Worm (Caenorhabditis elegans): ENCODE data around the gene F11E6.4.

F11E6.4 gene

ce11 chrIV:17465886-17466285 lies 4.3 kb downstream of the F11E6.4 start, which contains the start of gene F11E6.6 (continued):
- TF ChIP-seq sdz-12 (GFP tag; optimal IDR thresholded peaks at IDR 0.05) (no peak), hlh-30 (tag; optimal IDR thresholded peaks at IDR 0.05; ENCODE audit: insufficient read depth) (no peak), snpc-1.2 (GFP tag; IDR thresholded peaks at IDR 0.05) (no peak), lsy-2 (tag; optimal IDR thresholded peaks at IDR 0.05) (no peak), mep-1 (tag; optimal IDR thresholded peaks at IDR 0.05) (no peak), ceh-20 (GFP tag; IDR thresholded peaks at IDR 0.05) (no peak), nhr-237 (tag; optimal IDR thresholded peaks at IDR 0.05) (no peak)

DNA sequence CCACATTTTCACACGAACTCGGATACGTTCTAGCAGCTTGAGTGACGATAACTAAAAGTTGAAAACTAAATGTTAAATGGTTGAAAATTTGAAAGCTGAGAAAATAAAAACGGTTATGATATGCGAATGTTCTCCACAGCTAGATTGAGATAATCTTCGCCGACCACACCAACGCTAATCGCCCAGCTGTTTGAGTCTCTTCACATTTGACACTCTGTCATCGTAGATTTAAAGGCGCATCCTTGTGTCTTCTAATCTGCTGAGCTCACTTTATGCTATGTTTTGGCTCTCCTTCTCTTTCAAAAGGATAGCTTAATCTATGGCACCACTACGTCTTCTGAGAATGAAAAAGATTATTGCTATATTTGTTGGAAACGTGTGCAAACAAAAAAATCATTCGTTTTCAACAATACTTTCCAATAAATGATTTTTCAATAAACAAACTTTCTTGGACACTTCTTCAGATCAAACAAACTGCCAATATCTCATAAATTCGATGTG lies 7.0 kb downstream of the F11E6.4 start, which contains the start of gene F11E6.10:
Gene F11E6.10, minus strand, starts transcription at position 51 of the 501 bp plus-strand sequence.
- TF ChIP-seq sdz-12 (GFP tag; optimal IDR thresholded peaks at IDR 0.05) (no peak), F37D6.2 (tag; optimal IDR thresholded peaks at IDR 0.05) (no peak), mes-2 (tag; optimal IDR thresholded peaks at IDR 0.05; ENCODE audit: poor library complexity, severe bottlenecking) (no peak), nhr-111 (GFP tag; optimal IDR thresholded peaks at IDR 0.05) (no peak), nhr-11 (tag; optimal IDR thresholded peaks at IDR 0.05) (no peak), mdt-29 (GFP tag; IDR thresholded peaks at IDR 0.05) (no peak), Y105C5A.15 (GFP tag; IDR thresholded peaks at IDR 0.05) (no peak), gei-8 (GFP tag; optimal IDR thresholded peaks at IDR 0.05) (no peak), fkh-10 (GFP tag; optimal IDR thresholded peaks at IDR 0.05) (no peak), snpc-1.2 (GFP tag; IDR thresholded peaks at IDR 0.05) (no peak), F44E2.7 (GFP tag; IDR thresholded peaks at IDR 0.05) (no peak), zip-11 (GFP tag; IDR thresholded peaks at IDR 0.05) (no peak), ceh-28 (tag; optimal IDR thresholded peaks at IDR 0.05) (no peak), set-16 (GFP tag; IDR thresholded peaks at IDR 0.05) (no peak), mep-1 (tag; optimal IDR thresholded peaks at IDR 0.05) (no peak)

- TF ChIP-seq F37D6.2 (tag; optimal IDR thresholded peaks at IDR 0.05) = no peak
- TF ChIP-seq ceh-32 (tag; optimal IDR thresholded peaks at IDR 0.05; ENCODE audit: poor library complexity) = no peak
- TF ChIP-seq F44E2.7 (GFP tag; IDR thresholded peaks at IDR 0.05) = no peak
- TF ChIP-seq mep-1 (tag; optimal IDR thresholded peaks at IDR 0.05) = no peak
- 0 out of 2 replicates have a peak, but pooled peaks have one; percentile 36 for TF ChIP-seq hmg-1.1 (GFP tag; IDR thresholded peaks at IDR 0.05)
- TF ChIP-seq attf-4 (tag; optimal IDR thresholded peaks at IDR 0.05) = no peak
- no peak for TF ChIP-seq gei-8 (GFP tag; optimal IDR thresholded peaks at IDR 0.05)
- no peak for TF ChIP-seq tag-97 (GFP tag; IDR thresholded peaks at IDR 0.05)
- no peak for TF ChIP-seq snpc-4 (tag; optimal IDR thresholded peaks at IDR 0.05)
- TF ChIP-seq nhr-77 (tag; optimal IDR thresholded peaks at IDR 0.05) = no peak
- TF ChIP-seq hlh-11 (tag; optimal IDR thresholded peaks at IDR 0.05) = peak; percentile 37
- TF ChIP-seq zfp-2 (tag; optimal IDR thresholded peaks at IDR 0.05) = no peak
- TF ChIP-seq madf-9 (GFP tag; conservative IDR thresholded peaks at IDR 0.05) = no peak
- TF ChIP-seq snpc-1.2 (GFP tag; IDR thresholded peaks at IDR 0.05) = peak; percentile 76
- TF ChIP-seq sdz-12 (GFP tag; optimal IDR thresholded peaks at IDR 0.05) = no peak
- TF ChIP-seq nhr-41 (GFP tag; IDR thresholded peaks at IDR 0.05) = no peak
- no peak for TF ChIP-seq ceh-82 (tag; optimal IDR thresholded peaks at IDR 0.05)
- TF ChIP-seq zip-2 (tag; optimal IDR thresholded peaks at IDR 0.05) = no peak
- TF ChIP-seq mxl-2 (GFP tag; conservative IDR thresholded peaks at IDR 0.05) = no peak
- TF ChIP-seq dmd-6 (GFP tag; IDR thresholded peaks at IDR 0.05) = peak; percentile 22; the same call in 1 of the 2 replicates
- TF ChIP-seq ama-1 (optimal IDR thresholded peaks at IDR 0.05) = no peak
- TF ChIP-seq mxl-3 (GFP tag; optimal IDR thresholded peaks at IDR 0.05) = no peak
- TF ChIP-seq nhr-76 (tag; optimal IDR thresholded peaks at IDR 0.05) = no peak
- peak in 1 of 2 experiments; percentile 85 for TF ChIP-seq lsy-2 (tag; optimal IDR thresholded peaks at IDR 0.05)
- TF ChIP-seq zfp-3 (GFP tag; conservative IDR thresholded peaks at IDR 0.05) = no peak
- TF ChIP-seq jun-1 (tag; optimal IDR thresholded peaks at IDR 0.05) = no peak
- TF ChIP-seq nhr-42 (GFP tag; IDR thresholded peaks at IDR 0.05) = no peak
- TF ChIP-seq lir-3 (tag; optimal IDR thresholded peaks at IDR 0.05) = no peak
- TF ChIP-seq skn-1 (tag; optimal IDR thresholded peaks at IDR 0.05) = no peak
- TF ChIP-seq ceh-62 (tag; optimal IDR thresholded peaks at IDR 0.05) = no peak
- TF ChIP-seq php-3 (GFP tag; IDR thresholded peaks at IDR 0.05) = no peak
- TF ChIP-seq arid-1 (GFP tag; conservative IDR thresholded peaks at IDR 0.05) = no peak
- TF ChIP-seq lin-38 (GFP tag; IDR thresholded peaks at IDR 0.05) = peak; percentile 29
- TF ChIP-seq mes-2 (tag; optimal IDR thresholded peaks at IDR 0.05; ENCODE audit: poor library complexity, severe bottlenecking) = peak; percentile 79
- TF ChIP-seq unc-130 (GFP tag; optimal IDR thresholded peaks at IDR 0.05) = peak; percentile 47
- no peak for TF ChIP-seq lin-1 (GFP tag; IDR thresholded peaks at IDR 0.05)
Measured at ce11 chrIV:17461222-17461707, 8.9 kb downstream of the F11E6.4 start, which contains the start of gene rif-1.1. TSS of gene rif-1.1 (minus strand) at chrIV:17461272.

All from whole organism, L4 larva.